Worm (Caenorhabditis elegans): Measurements from ENCODE around the gene T19D2.13.

Gene T19D2.13

DNA sequence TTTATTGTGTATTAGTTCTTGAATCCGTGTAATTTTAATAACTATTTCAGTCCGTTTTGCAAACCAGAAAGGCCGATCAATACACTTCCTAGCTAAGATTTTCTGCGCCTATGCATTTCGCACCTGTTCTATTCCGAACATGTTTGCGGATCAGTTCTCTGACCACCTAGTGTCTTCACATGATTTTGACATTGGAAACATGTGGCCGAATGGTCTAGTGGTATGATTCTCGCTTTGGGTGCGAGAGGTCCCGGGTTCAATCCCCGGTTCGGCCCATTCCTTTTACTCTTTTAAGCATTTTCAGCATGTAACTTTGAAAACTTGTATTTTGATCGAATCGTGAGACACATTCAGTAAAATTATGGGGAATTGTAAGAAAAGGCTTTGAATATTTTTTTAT, 27.2 kb upstream of the T19D2.13 start:
- TF ChIP-seq pax-1 (tag; optimal IDR thresholded peaks at IDR 0.05), result no peak
- no peak for TF ChIP-seq pha-4 (tag; optimal IDR thresholded peaks at IDR 0.05)
- TF ChIP-seq dve-1 (tag; optimal IDR thresholded peaks at IDR 0.05), result peak; percentile 6
- no peak for TF ChIP-seq K09A11.1 (tag; optimal IDR thresholded peaks at IDR 0.05; ENCODE audit: insufficient read depth)
- TF ChIP-seq ceh-19 (GFP tag; optimal IDR thresholded peaks at IDR 0.05), result peak; percentile 50
- no peak for TF ChIP-seq lin-11 (tag; optimal IDR thresholded peaks at IDR 0.05)
- no peak for TF ChIP-seq ceh-31 (tag; optimal IDR thresholded peaks at IDR 0.05)
- no peak for TF ChIP-seq npax-4 (tag; optimal IDR thresholded peaks at IDR 0.05)
- no peak for TF ChIP-seq pat-9 (tag; optimal IDR thresholded peaks at IDR 0.05)
- peak; percentile 15 for TF ChIP-seq ceh-48 (tag; optimal IDR thresholded peaks at IDR 0.05)
- no peak for TF ChIP-seq ceh-14 (tag; optimal IDR thresholded peaks at IDR 0.05)
- TF ChIP-seq pag-3 (tag; optimal IDR thresholded peaks at IDR 0.05; ENCODE audit: borderline replicate concordance), result no peak
- TF ChIP-seq T23F11.4 (GFP tag; optimal IDR thresholded peaks at IDR 0.05), result peak; percentile 17
- TF ChIP-seq fkh-6 (tag; optimal IDR thresholded peaks at IDR 0.05), result no peak
- peak; percentile 4 for TF ChIP-seq ahr-1 (tag; optimal IDR thresholded peaks at IDR 0.05)
- no peak for TF ChIP-seq fkh-10 (GFP tag; optimal IDR thresholded peaks at IDR 0.05)
- no peak for TF ChIP-seq ceh-30 (tag; optimal IDR thresholded peaks at IDR 0.05)
- peak; percentile 54 for TF ChIP-seq Y22D7AL.16 (tag; optimal IDR thresholded peaks at IDR 0.05)
- no peak for TF ChIP-seq ama-1 (optimal IDR thresholded peaks at IDR 0.05)
- TF ChIP-seq C08G9.2 (tag; optimal IDR thresholded peaks at IDR 0.05), result no peak
- TF ChIP-seq zip-5 (tag; optimal IDR thresholded peaks at IDR 0.05), result no peak
- TF ChIP-seq elt-4 (tag; optimal IDR thresholded peaks at IDR 0.05), result no peak
- peak; percentile 47 for TF ChIP-seq hlh-30 (tag; optimal IDR thresholded peaks at IDR 0.05; ENCODE audit: insufficient read depth)
- TF ChIP-seq tbx-2 (tag; optimal IDR thresholded peaks at IDR 0.05), result no peak
- no peak for TF ChIP-seq lim-6 (tag; optimal IDR thresholded peaks at IDR 0.05)
- TF ChIP-seq sdc-2 (tag; optimal IDR thresholded peaks at IDR 0.05), result no peak
- TF ChIP-seq dmd-4 (tag; optimal IDR thresholded peaks at IDR 0.05; ENCODE audit: borderline replicate concordance), result no peak
- TF ChIP-seq ttx-3 (tag; optimal IDR thresholded peaks at IDR 0.05), result no peak
- peak; percentile 19 for TF ChIP-seq hlh-13 (GFP tag; optimal IDR thresholded peaks at IDR 0.05)
- no peak for TF ChIP-seq unc-42 (tag; optimal IDR thresholded peaks at IDR 0.05)
- TF ChIP-seq C38D4.7 (GFP tag; optimal IDR thresholded peaks at IDR 0.05), result no peak
- no peak for TF ChIP-seq unc-55 (GFP tag; optimal IDR thresholded peaks at IDR 0.05)
- TF ChIP-seq eyg-1 (tag; optimal IDR thresholded peaks at IDR 0.05), result no peak
- peak; percentile 49 for TF ChIP-seq madf-2 (tag; optimal IDR thresholded peaks at IDR 0.05)
- TF ChIP-seq ceh-6 (GFP tag; optimal IDR thresholded peaks at IDR 0.05), result peak; percentile 66
- TF ChIP-seq gmeb-2 (tag; optimal IDR thresholded peaks at IDR 0.05), result peak; percentile 47
- TF ChIP-seq ceh-34 (tag; optimal IDR thresholded peaks at IDR 0.05), result no peak
- no peak for TF ChIP-seq ztf-16 (tag; optimal IDR thresholded peaks at IDR 0.05)
- TF ChIP-seq ceh-24 (tag; optimal IDR thresholded peaks at IDR 0.05), result no peak
- no peak for TF ChIP-seq mec-3 (tag; optimal IDR thresholded peaks at IDR 0.05; ENCODE audit: borderline replicate concordance)
- TF ChIP-seq syd-9 (tag; optimal IDR thresholded peaks at IDR 0.05), result no peak
- no peak for TF ChIP-seq pqm-1 (tag; optimal IDR thresholded peaks at IDR 0.05)
- TF ChIP-seq hlh-15 (tag; optimal IDR thresholded peaks at IDR 0.05), result peak; percentile 21
- TF ChIP-seq ceh-22 (tag; optimal IDR thresholded peaks at IDR 0.05), result no peak
- TF ChIP-seq tbx-7 (tag; optimal IDR thresholded peaks at IDR 0.05), result no peak
- no peak for TF ChIP-seq ceh-9 (tag; optimal IDR thresholded peaks at IDR 0.05)
- no peak for TF ChIP-seq hlh-6 (tag; optimal IDR thresholded peaks at IDR 0.05)
- peak; percentile 38 for TF ChIP-seq sox-4 (tag; optimal IDR thresholded peaks at IDR 0.05)
- 0 out of 2 replicates have a peak, but pooled peaks have one; percentile 24 for TF ChIP-seq unc-3 (GFP tag; conservative IDR thresholded peaks at IDR 0.05)
- no peak for TF ChIP-seq unc-3 (tag; optimal IDR thresholded peaks at IDR 0.05)
- no peak for TF ChIP-seq che-1 (tag; optimal IDR thresholded peaks at IDR 0.05)
- no peak for TF ChIP-seq odd-2 (tag; optimal IDR thresholded peaks at IDR 0.05)
- TF ChIP-seq fax-1 (tag; optimal IDR thresholded peaks at IDR 0.05), result no peak
- no peak for TF ChIP-seq F13H6.1 (tag; optimal IDR thresholded peaks at IDR 0.05)
